Fruit fly (Drosophila melanogaster) Kc167 (cell line): ENCODE measurements around the gene Sgs5bis.

Source experiments
- Sin3A ChIP-seq: fragments of >200 bp; optimal IDR thresholded peaks from 2 replicates; lab custom pipeline; 2018; ENCODE audit warnings: missing external identifiers
- h ChIP-seq: fragments of >200 bp; optimal IDR thresholded peaks from 3 replicates; lab custom pipeline; 2018; ENCODE audit warnings: missing external identifiers
- insv ChIP-seq: fragments of >200 bp; optimal IDR thresholded peaks from 3 replicates; lab custom pipeline; 2018; ENCODE audit warnings: missing external identifiers
- psq ChIP-seq: fragments of >200 bp; optimal IDR thresholded peaks from 2 replicates; lab custom pipeline; 2017; ENCODE audit warnings: missing external identifiers
- ttk ChIP-seq: sonication (Bioruptor generic); optimal IDR thresholded peaks from 2 replicates; lab custom pipeline; 2017; ENCODE audit warnings: missing external identifiers

DNA sequence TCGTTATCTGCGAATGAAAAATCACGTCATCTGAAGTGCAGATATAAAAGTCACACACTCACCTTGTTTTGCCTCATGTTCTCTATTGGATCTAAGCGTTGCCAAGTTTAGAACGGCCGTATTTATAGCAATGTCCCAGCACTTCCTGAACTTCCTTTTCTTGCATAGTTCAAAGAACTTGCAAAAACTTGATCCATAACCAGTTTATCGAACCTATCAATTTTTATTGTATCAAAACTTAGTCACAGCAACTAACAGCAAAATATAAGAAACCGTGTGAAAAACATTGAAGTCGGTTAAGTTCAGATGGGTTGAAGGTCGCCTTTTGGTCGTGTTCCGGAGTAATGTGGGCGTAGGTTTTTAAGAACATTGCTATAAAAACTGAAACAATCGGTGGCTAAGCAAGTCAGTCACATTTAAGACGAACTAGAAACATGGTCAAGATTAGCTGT, 24.5 kb downstream of the Sgs5bis start, which contains the start of the genes CG14324 and CG14326:
- no peak for TF ChIP-seq psq (lab: Kevin White, UChicago)
- TF ChIP-seq insv (lab: Kevin White, UChicago): no peak
- no peak for TF ChIP-seq Sin3A
- TF ChIP-seq h (lab: Kevin White, UChicago): no peak
- no peak for TF ChIP-seq ttk
